Fruit fly (Drosophila melanogaster) whole organism, embryonic: ENCODE data around the gene Fum1.

Experiments used
- ATbp ChIP-seq: fragments of 200-800 bp; sonication (Bioruptor generic); optimal IDR thresholded peaks from 2 replicates; lab custom pipeline; 2017; ENCODE audit warnings: missing biosample characterization, mild to moderate bottlenecking, missing genetic modification characterization, missing genetic modification reagents
- C15 ChIP-seq: fragments of 200-800 bp; sonication (Bioruptor generic); IDR thresholded peaks from 3 replicates; pipeline ENCODE4 v1.3.6; 2022; ENCODE audit warnings: missing biosample characterization, missing genetic modification characterization
- CG10366 ChIP-seq: fragments of 200-800 bp; sonication (Bioruptor generic); IDR thresholded peaks from 2 replicates; pipeline ENCODE4 v1.3.6; 2022; ENCODE audit warnings: missing biosample characterization, missing genetic modification characterization
- CG11085 ChIP-seq: fragments of 200-800 bp; sonication (Bioruptor generic); IDR thresholded peaks from 2 replicates; pipeline ENCODE4 v1.3.6; 2022; ENCODE audit warnings: missing biosample characterization, missing genetic modification characterization
- CG11093 ChIP-seq: fragments of 200-800 bp; sonication (Bioruptor generic); IDR thresholded peaks from 3 replicates; pipeline ENCODE4 v1.3.6; 2022; ENCODE audit warnings: missing biosample characterization, missing genetic modification characterization
- CG11695 ChIP-seq: fragments of 200-800 bp; sonication (Bioruptor generic); IDR thresholded peaks from 3 replicates; pipeline ENCODE4 v1.3.6; 2022; ENCODE audit warnings: missing biosample characterization, missing genetic modification characterization
- CG11696 ChIP-seq: fragments of 200-800 bp; sonication (Bioruptor generic); IDR thresholded peaks from 2 replicates; pipeline ENCODE4 v1.3.6; 2022; ENCODE audit warnings: missing biosample characterization, missing genetic modification characterization
- CG12071 ChIP-seq: fragments of 200-800 bp; sonication (Bioruptor generic); optimal IDR thresholded peaks from 3 replicates; lab custom pipeline; 2018; ENCODE audit warnings: missing biosample characterization, mild to moderate bottlenecking, missing genetic modification characterization
- CG12155 ChIP-seq: fragments of 200-800 bp; sonication (Bioruptor generic); optimal IDR thresholded peaks from 3 replicates; lab custom pipeline; 2016; ENCODE audit warnings: missing biosample characterization, missing genetic modification characterization
- CG12299 ChIP-seq: fragments of 200-800 bp; sonication (Bioruptor generic); optimal IDR thresholded peaks from 2 replicates; lab custom pipeline; 2018; ENCODE audit warnings: missing biosample characterization, mild to moderate bottlenecking, missing genetic modification characterization
- CG1233 ChIP-seq: fragments of 200-800 bp; sonication (Bioruptor generic); optimal IDR thresholded peaks from 4 replicates; lab custom pipeline; 2018; ENCODE audit warnings: missing biosample characterization, mild to moderate bottlenecking, missing genetic modification characterization
- CG13123 ChIP-seq: fragments of 200-800 bp; sonication (Bioruptor generic); optimal IDR thresholded peaks from 2 replicates; lab custom pipeline; 2016; ENCODE audit warnings: missing biosample characterization, missing genetic modification characterization
- CG15479 ChIP-seq: fragments of 200-800 bp; sonication (Bioruptor generic); optimal IDR thresholded peaks from 3 replicates; lab custom pipeline; 2019; ENCODE audit warnings: missing biosample characterization, mild to moderate bottlenecking, missing genetic modification characterization, moderate library complexity
- CG16813 ChIP-seq: fragments of 200-800 bp; sonication (Bioruptor generic); IDR thresholded peaks from 3 replicates; pipeline ENCODE4 v1.3.6; 2022; ENCODE audit warnings: missing biosample characterization, missing genetic modification characterization; ENCODE audit not compliant: partially characterized antibody
- CG17568 ChIP-seq: fragments of 200-800 bp; sonication (Bioruptor generic); optimal IDR thresholded peaks from 2 replicates; lab custom pipeline; 2018; ENCODE audit warnings: missing biosample characterization, mild to moderate bottlenecking, missing genetic modification characterization, moderate library complexity
- CG18599 ChIP-seq: fragments of 200-800 bp; sonication (Bioruptor generic); optimal IDR thresholded peaks from 3 replicates; lab custom pipeline; 2017; ENCODE audit warnings: missing biosample characterization, missing genetic modification characterization, mild to moderate bottlenecking, moderate library complexity, missing genetic modification reagents
- CG18764 ChIP-seq: fragments of 200-800 bp; sonication (Bioruptor generic); optimal IDR thresholded peaks from 3 replicates; lab custom pipeline; 2016; ENCODE audit warnings: missing biosample characterization, missing genetic modification characterization
- CG2129 ChIP-seq: fragments of 200-800 bp; sonication (Bioruptor generic); IDR thresholded peaks from 2 replicates; pipeline ENCODE4 v1.3.6; 2022; ENCODE audit warnings: missing biosample characterization, missing genetic modification characterization; ENCODE audit not compliant: partially characterized antibody
- CG31388 ChIP-seq: fragments of 200-800 bp; sonication (Bioruptor generic); optimal IDR thresholded peaks from 2 replicates; lab custom pipeline; 2016; ENCODE audit warnings: missing biosample characterization, missing genetic modification characterization
- CG32767 ChIP-seq: fragments of 200-800 bp; sonication (Bioruptor generic); IDR thresholded peaks from 2 replicates; pipeline ENCODE4 v1.3.6; 2022; ENCODE audit warnings: missing biosample characterization, missing genetic modification characterization
- CG6683 ChIP-seq: fragments of 200-800 bp; sonication (Bioruptor generic); optimal IDR thresholded peaks from 2 replicates; lab custom pipeline; 2017; ENCODE audit warnings: missing biosample characterization, mild to moderate bottlenecking, missing genetic modification characterization, missing genetic modification reagents
- CG7271 ChIP-seq: fragments of 200-800 bp; sonication (Bioruptor generic); optimal IDR thresholded peaks from 2 replicates; lab custom pipeline; 2018; ENCODE audit warnings: missing biosample characterization, mild to moderate bottlenecking, missing genetic modification characterization, moderate library complexity
- CG7372 ChIP-seq: fragments of 200-800 bp; sonication (Bioruptor generic); IDR thresholded peaks from 2 replicates; pipeline ENCODE4 v1.3.6; 2022; ENCODE audit warnings: missing biosample characterization, missing genetic modification characterization
- CG7786 ChIP-seq: fragments of 200-800 bp; sonication (Bioruptor generic); optimal IDR thresholded peaks from 2 replicates; lab custom pipeline; 2016; ENCODE audit warnings: missing biosample characterization, missing genetic modification characterization
- D19A ChIP-seq: fragments of 200-800 bp; optimal IDR thresholded peaks from 3 replicates; lab custom pipeline; 2019; ENCODE audit warnings: missing biosample characterization, mild to moderate bottlenecking, missing genetic modification characterization, moderate library complexity
- HmgD ChIP-seq: fragments of 200-800 bp; sonication (Bioruptor generic); optimal IDR thresholded peaks from 3 replicates; lab custom pipeline; 2016; ENCODE audit warnings: missing biosample characterization, missing genetic modification characterization
- Meics ChIP-seq: fragments of 200-800 bp; sonication (Bioruptor generic); optimal IDR thresholded peaks from 2 replicates; lab custom pipeline; 2017; ENCODE audit warnings: missing biosample characterization, mild to moderate bottlenecking, missing genetic modification characterization
- Mes4 ChIP-seq: fragments of 200-800 bp; sonication (Bioruptor generic); optimal IDR thresholded peaks from 2 replicates; lab custom pipeline; 2016; ENCODE audit warnings: missing biosample characterization, missing genetic modification characterization
- NC2β ChIP-seq: fragments of 200-800 bp; sonication (Bioruptor generic); optimal IDR thresholded peaks from 2 replicates; lab custom pipeline; 2016; ENCODE audit warnings: missing biosample characterization, missing genetic modification characterization
- Oli ChIP-seq: fragments of 200-800 bp; sonication (Bioruptor generic); optimal IDR thresholded peaks from 2 replicates; lab custom pipeline; 2018; ENCODE audit warnings: missing biosample characterization, mild to moderate bottlenecking, missing genetic modification characterization, moderate library complexity
- Optix ChIP-seq: fragments of 200-800 bp; sonication (Bioruptor generic); IDR thresholded peaks from 3 replicates; pipeline ENCODE4 v1.3.6; 2022; ENCODE audit warnings: missing biosample characterization, missing genetic modification characterization
- Xrp1 ChIP-seq: fragments of 200-800 bp; sonication (Bioruptor generic); IDR thresholded peaks from 2 replicates; pipeline ENCODE4 v1.3.6; 2022; ENCODE audit warnings: missing biosample characterization, missing genetic modification characterization
- ato ChIP-seq: fragments of 200-800 bp; sonication (Bioruptor generic); IDR thresholded peaks from 2 replicates; pipeline ENCODE4 v1.3.6; 2022; ENCODE audit warnings: missing biosample characterization, missing genetic modification characterization; ENCODE audit not compliant: partially characterized antibody
- crc ChIP-seq: fragments of 200-800 bp; sonication (Bioruptor generic); optimal IDR thresholded peaks from 2 replicates; lab custom pipeline; 2016; ENCODE audit warnings: missing biosample characterization, missing genetic modification characterization
- cwo ChIP-seq: fragments of 200-800 bp; sonication (Bioruptor generic); optimal IDR thresholded peaks from 3 replicates; lab custom pipeline; 2017; ENCODE audit warnings: missing biosample characterization, missing genetic modification characterization, mild to moderate bottlenecking, moderate library complexity, missing genetic modification reagents
- dan ChIP-seq: fragments of 200-800 bp; sonication (Bioruptor generic); IDR thresholded peaks from 2 replicates; pipeline ENCODE4 v1.3.6; 2022; ENCODE audit warnings: missing biosample characterization, missing genetic modification characterization
- dysf ChIP-seq: fragments of 200-800 bp; sonication (Bioruptor generic); IDR thresholded peaks from 3 replicates; pipeline ENCODE4 v1.3.6; 2022; ENCODE audit warnings: missing biosample characterization, missing genetic modification characterization
- fd102C ChIP-seq: fragments of 200-800 bp; sonication (Bioruptor generic); optimal IDR thresholded peaks from 2 replicates; lab custom pipeline; 2018; ENCODE audit warnings: missing biosample characterization, mild to moderate bottlenecking, missing genetic modification characterization, moderate library complexity
- fru ChIP-seq: fragments of >200 bp; optimal IDR thresholded peaks from 2 replicates; lab custom pipeline; 2017
- grn ChIP-seq: fragments of 200-800 bp; sonication (Bioruptor generic); optimal IDR thresholded peaks from 3 replicates; lab custom pipeline; 2017; ENCODE audit warnings: missing biosample characterization, missing genetic modification characterization
- her ChIP-seq: fragments of 200-800 bp; sonication (Bioruptor generic); optimal IDR thresholded peaks from 2 replicates; lab custom pipeline; 2016; ENCODE audit warnings: missing biosample characterization, missing genetic modification characterization
- mld ChIP-seq: fragments of 200-800 bp; sonication (Bioruptor generic); IDR thresholded peaks from 3 replicates; pipeline ENCODE4 v1.3.6; 2022; ENCODE audit warnings: missing biosample characterization, missing genetic modification characterization; ENCODE audit not compliant: partially characterized antibody
- shn ChIP-seq: fragments of 200-800 bp; sonication (Bioruptor generic); optimal IDR thresholded peaks from 3 replicates; lab custom pipeline; 2016; ENCODE audit warnings: missing biosample characterization, missing genetic modification characterization
- sr ChIP-seq: fragments of 200-800 bp; sonication (Bioruptor generic); IDR thresholded peaks from 3 replicates; pipeline ENCODE4 v1.3.6; 2022; ENCODE audit warnings: missing biosample characterization, missing genetic modification characterization
- stc ChIP-seq: fragments of 200-800 bp; sonication (Bioruptor generic); IDR thresholded peaks from 2 replicates; pipeline ENCODE4 v1.3.6; 2022; ENCODE audit warnings: missing biosample characterization, missing genetic modification characterization
- sug ChIP-seq: fragments of 200-800 bp; optimal IDR thresholded peaks from 2 replicates; lab custom pipeline; 2019; ENCODE audit warnings: missing biosample characterization, mild to moderate bottlenecking, missing genetic modification characterization, moderate library complexity
- tll ChIP-seq, 2 experiments: fragments of 200-800 bp in 1 of 2; fragments of >200 bp in 1 of 2; sonication (Bioruptor generic) in 1 of 2; optimal IDR thresholded peaks; 2 replicates each; lab custom pipeline; 2017 to 2019; ENCODE audit warnings: missing biosample characterization in 2 of 2, missing genetic modification characterization in 2 of 2, mild to moderate bottlenecking in 1 of 2, moderate library complexity in 1 of 2
- vfl ChIP-seq: fragments of 200-800 bp; sonication (Bioruptor generic); optimal IDR thresholded peaks from 2 replicates; lab custom pipeline; 2016; ENCODE audit warnings: missing biosample characterization, missing genetic modification characterization
- zen2 ChIP-seq: fragments of 200-800 bp; sonication (Bioruptor generic); IDR thresholded peaks from 3 replicates; pipeline ENCODE4 v1.3.6; 2022; ENCODE audit warnings: missing biosample characterization, missing genetic modification characterization; ENCODE audit not compliant: partially characterized antibody

The Fum1 gene

dm6 chrX:6678635-6679501 lies 644 bp downstream of the Fum1 start, which contains the start of gene ND-ASHI (continued):
- TF ChIP-seq fru (lab: Kevin White, UChicago) (no peak), D19A (tag; lab: Kevin White, UChicago) (peak; percentile 90), Optix (peak; percentile 94), grn (peak; percentile 22), shn (peak; percentile 77), CG10366 (GFP tag; lab: Robert Waterston, UW) (peak; percentile 95), Oli (peak; percentile 91), cwo (GFP tag; lab: Kevin White, UChicago) (peak; percentile 94), CG18599 (peak; percentile 98), sug (tag; lab: Kevin White, UChicago) (peak; percentile 90), Xrp1 (peak; percentile 96), crc (GFP tag; lab: Kevin White, UChicago) (peak; percentile 85), CG7372 (GFP tag; lab: Robert Waterston, UW) (peak; percentile 95), ato (GFP tag; lab: Robert Waterston, UW) (no peak), dan (GFP tag; lab: Robert Waterston, UW) (peak; percentile 74), CG6683 (GFP tag; lab: Kevin White, UChicago) (peak; percentile 88), CG11695 (peak; percentile 94), NC2β (GFP tag; lab: Kevin White, UChicago) (peak; percentile 88), CG16813 (GFP tag; lab: Robert Waterston, UW) (no peak), C15 (GFP tag; lab: Robert Waterston, UW) (peak; percentile 94), vfl (GFP tag; lab: Kevin White, UChicago) (peak; percentile 93), CG18764 (GFP tag; lab: Kevin White, UChicago) (peak; percentile 85), CG12299 (peak; percentile 91), Mes4 (GFP tag; lab: Kevin White, UChicago) (peak; percentile 84), zen2 (no peak), stc (GFP tag; lab: Robert Waterston, UW) (peak; percentile 93), CG15479 (GFP tag; lab: Kevin White, UChicago) (no peak), CG13123 (GFP tag; lab: Kevin White, UChicago) (peak; percentile 75), sr (GFP tag; lab: Robert Waterston, UW) (peak; percentile 90), CG12155 (peak; percentile 93), CG11093 (GFP tag; lab: Robert Waterston, UW) (peak; percentile 92), CG11696 (GFP tag; lab: Robert Waterston, UW) (peak; percentile 98), CG7786 (peak; percentile 88), her (peak; percentile 84), CG2129 (GFP tag; lab: Robert Waterston, UW) (no peak), CG17568 (GFP tag; lab: Kevin White, UChicago) (no peak), fd102C (GFP tag; lab: Kevin White, UChicago) (peak; percentile 15), CG7271 (tag; lab: Kevin White, UChicago) (peak; percentile 58), HmgD (GFP tag; lab: Kevin White, UChicago) (peak; percentile 55), CG12071 (GFP tag; lab: Kevin White, UChicago) (peak; percentile 97), ATbp (GFP tag; lab: Kevin White, UChicago) (peak; percentile 91), dysf (GFP tag; lab: Robert Waterston, UW) (peak; percentile 96), CG1233 (GFP tag; lab: Kevin White, UChicago) (peak; percentile 92), Meics (peak; percentile 97), CG11085 (GFP tag; lab: Robert Waterston, UW) (peak; percentile 94), CG32767 (peak; percentile 88), CG31388 (GFP tag; lab: Kevin White, UChicago) (peak; percentile 79), tll (GFP tag; optimal IDR thresholded peaks at IDR 0.05; lab: Kevin White, UChicago) (no peak), mld (no peak)
